Fruit fly (Drosophila melanogaster): ENCODE results near the gene Rtel1.

The Rtel1 gene

DNA sequence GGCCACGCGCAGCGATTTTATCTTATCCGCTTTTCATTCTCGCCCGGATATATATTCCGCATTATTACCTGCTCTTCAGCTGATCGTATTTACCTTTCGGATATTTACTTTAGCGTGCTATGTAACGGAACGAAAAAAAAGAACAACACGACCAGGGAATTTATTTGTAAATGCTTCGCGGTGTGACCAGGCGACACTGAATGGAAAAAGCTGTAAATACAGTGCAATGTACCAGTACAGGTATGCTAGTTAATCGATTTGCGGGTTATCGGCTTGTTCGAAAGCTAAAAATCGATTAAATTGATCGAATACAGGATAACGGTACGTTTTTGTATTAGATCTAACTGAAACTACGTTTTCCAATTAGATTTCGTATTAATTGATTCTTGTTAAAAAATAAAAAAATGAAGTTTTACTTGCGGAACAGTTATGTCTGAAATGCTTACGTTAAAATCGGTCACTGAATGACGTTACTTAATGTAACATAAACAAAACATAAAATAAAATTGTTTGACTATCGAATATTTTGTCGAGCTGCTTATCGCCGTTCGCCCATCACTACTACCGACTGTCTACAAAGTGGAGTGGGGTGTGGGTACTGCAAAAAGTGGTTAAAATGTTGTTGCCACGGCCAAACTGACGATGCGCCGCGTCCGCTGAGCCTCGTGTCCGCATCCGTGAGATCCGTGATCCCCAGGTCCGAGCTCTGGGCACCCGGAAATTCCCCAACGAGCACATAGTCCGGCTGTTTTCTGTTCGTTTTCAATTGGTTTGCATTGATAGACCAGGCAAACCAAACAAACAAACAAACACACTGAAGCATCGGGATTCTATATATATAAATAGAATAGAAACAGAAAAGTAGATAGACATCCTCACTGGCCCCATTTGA is 16.7 kb downstream of the Rtel1 start, which contains the start of the genes MAPk-Ak2 and CG42699 (continued):
- TF ChIP-seq CG9797 (GFP tag; optimal IDR thresholded peaks at IDR 0.05) (peak; percentile 77), pfk (GFP tag; optimal IDR thresholded peaks at IDR 0.05) (peak; percentile 85), CG7963 (GFP tag; IDR thresholded peaks at IDR 0.05; ENCODE audit: partially characterized antibody) (peak; percentile 71), MBD-R2 (GFP tag; IDR thresholded peaks at IDR 0.05) (peak; percentile 34; the same call in 1 of the 2 replicates), fu2 (GFP tag; optimal IDR thresholded peaks at IDR 0.05) (peak; percentile 44), lmd (GFP tag; IDR thresholded peaks at IDR 0.05) (no peak; the same call in 1 of the 2 replicates), ranshi (GFP tag; IDR thresholded peaks at IDR 0.05) (no peak; the same call in 1 of the 2 replicates), Vsx1 (GFP tag; optimal IDR thresholded peaks at IDR 0.05) (peak; percentile 78), Bteb2 (GFP tag; optimal IDR thresholded peaks at IDR 0.05) (peak; percentile 54), Hr39 (optimal IDR thresholded peaks at IDR 0.05) (no peak), CG4360 (GFP tag; IDR thresholded peaks at IDR 0.05) (peak; percentile 59; the same call in 1 of the 2 replicates), CG11456 (GFP tag; IDR thresholded peaks at IDR 0.05) (peak; percentile 70; the same call in 2 of the 3 replicates), CG8924 (tag; optimal IDR thresholded peaks at IDR 0.05) (peak; percentile 60), CG10147 (GFP tag; optimal IDR thresholded peaks at IDR 0.05) (no peak), CG11695 (GFP tag; IDR thresholded peaks at IDR 0.05) (peak; percentile 73), ato (GFP tag; IDR thresholded peaks at IDR 0.05; ENCODE audit: partially characterized antibody) (peak; percentile 69), ase (GFP tag; IDR thresholded peaks at IDR 0.05) (no peak), CG10654 (GFP tag; optimal IDR thresholded peaks at IDR 0.05) (peak; percentile 70), gfzf (GFP tag; optimal IDR thresholded peaks at IDR 0.05) (peak; percentile 84), fd96Cb (tag; optimal IDR thresholded peaks at IDR 0.05) (peak; percentile 39), Hr51 (GFP tag; optimal IDR thresholded peaks at IDR 0.05) (peak; percentile 33 to 72), salm (tag; optimal IDR thresholded peaks at IDR 0.05) (peak; percentile 62), Hr78 (GFP tag; optimal IDR thresholded peaks at IDR 0.05) (no peak), CG10431 (GFP tag; optimal IDR thresholded peaks at IDR 0.05) (no peak), hbn (GFP tag; IDR thresholded peaks at IDR 0.05; ENCODE audit: partially characterized antibody) (0 out of 2 replicates have a peak, but pooled peaks have one; percentile 18), CG14441 (GFP tag; IDR thresholded peaks at IDR 0.05) (peak; percentile 56; the same call in 1 of the 2 replicates), CG5953 (GFP tag; IDR thresholded peaks at IDR 0.05) (peak; percentile 77), dm (GFP tag; optimal IDR thresholded peaks at IDR 0.05) (peak; percentile 68), grn (GFP tag; optimal IDR thresholded peaks at IDR 0.05) (peak; percentile 95), CG1647 (GFP tag; optimal IDR thresholded peaks at IDR 0.05) (peak; percentile 76), CG4328 (GFP tag; optimal IDR thresholded peaks at IDR 0.05) (peak; percentile 89), seq (GFP tag; IDR thresholded peaks at IDR 0.05) (peak; percentile 80), CG9876 (GFP tag; optimal IDR thresholded peaks at IDR 0.05) (peak; percentile 65), unc-4 (GFP tag; IDR thresholded peaks at IDR 0.05; ENCODE audit: partially characterized antibody) (peak; percentile 65), Xrp1 (GFP tag; IDR thresholded peaks at IDR 0.05) (peak; percentile 76), tap (tag; optimal IDR thresholded peaks at IDR 0.05) (peak; percentile 54), wor (GFP tag; IDR thresholded peaks at IDR 0.05) (no peak), hth (optimal IDR thresholded peaks at IDR 0.05) (no peak), CG13894 (tag; optimal IDR thresholded peaks at IDR 0.05) (peak; percentile 90), Deaf1 (tag; optimal IDR thresholded peaks at IDR 0.05) (peak; percentile 21), Dref (GFP tag; IDR thresholded peaks at IDR 0.05) (peak; percentile 86), CG18262 (tag; optimal IDR thresholded peaks at IDR 0.05) (peak; percentile 63), CoRest (tag; optimal IDR thresholded peaks at IDR 0.05) (peak; percentile 66), tin (GFP tag; optimal IDR thresholded peaks at IDR 0.05) (peak; percentile 40), Ets65A (GFP tag) (peak; percentile 55), ap (GFP tag; IDR thresholded peaks at IDR 0.05) (peak; percentile 45; the same call in 1 of the 2 replicates), gcm (GFP tag; optimal IDR thresholded peaks at IDR 0.05) (peak; percentile 75), CG10979 (tag; optimal IDR thresholded peaks at IDR 0.05) (no peak)

Data from whole organism, embryonic.